Fruit fly (Drosophila melanogaster) whole organism, embryonic: ENCODE data around the gene Rbp1-like.

Experiments used
- Ada2b ChIP-seq: fragments of 200-800 bp; sonication (Bioruptor generic); IDR thresholded peaks from 2 replicates; pipeline ENCODE4 v1.3.6; 2022; ENCODE audit warnings: missing biosample characterization, missing genetic modification characterization
- Asciz ChIP-seq: fragments of 200-800 bp; sonication (Bioruptor generic); optimal IDR thresholded peaks from 2 replicates; lab custom pipeline; 2017; ENCODE audit warnings: missing biosample characterization, mild to moderate bottlenecking, missing genetic modification characterization, missing genetic modification reagents
- Atf-2 ChIP-seq: fragments of 200-800 bp; sonication (Bioruptor generic); optimal IDR thresholded peaks from 2 replicates; lab custom pipeline; 2016; ENCODE audit warnings: missing biosample characterization, missing genetic modification characterization
- Awh ChIP-seq: fragments of 200-800 bp; sonication (Bioruptor generic); IDR thresholded peaks from 2 replicates; pipeline ENCODE4, ENCODE4 v1.3.6; 2022; ENCODE audit warnings: missing biosample characterization, missing genetic modification characterization
- CG1024 ChIP-seq: fragments of 200-800 bp; sonication (Bioruptor generic); IDR thresholded peaks from 2 replicates; pipeline ENCODE4 v1.3.6; 2022; ENCODE audit warnings: missing biosample characterization, missing genetic modification characterization
- CG11093 ChIP-seq: fragments of 200-800 bp; sonication (Bioruptor generic); IDR thresholded peaks from 3 replicates; pipeline ENCODE4 v1.3.6; 2022; ENCODE audit warnings: missing biosample characterization, missing genetic modification characterization
- CG12155 ChIP-seq: fragments of 200-800 bp; sonication (Bioruptor generic); optimal IDR thresholded peaks from 3 replicates; lab custom pipeline; 2016; ENCODE audit warnings: missing biosample characterization, missing genetic modification characterization
- CG14710 ChIP-seq: fragments of 200-800 bp; sonication (Bioruptor generic); optimal IDR thresholded peaks from 3 replicates; lab custom pipeline; 2019; ENCODE audit warnings: missing biosample characterization, mild to moderate bottlenecking, missing genetic modification characterization, moderate library complexity
- CG15601 ChIP-seq: fragments of 200-800 bp; sonication (Bioruptor generic); optimal IDR thresholded peaks from 3 replicates; lab custom pipeline; 2019; ENCODE audit warnings: missing biosample characterization, mild to moderate bottlenecking, missing genetic modification characterization, moderate library complexity
- CG15696 ChIP-seq: fragments of 200-800 bp; sonication (Bioruptor generic); optimal IDR thresholded peaks from 2 replicates; lab custom pipeline; 2019; ENCODE audit warnings: missing biosample characterization, mild to moderate bottlenecking, missing genetic modification characterization, moderate library complexity
- CG16813 ChIP-seq: fragments of 200-800 bp; sonication (Bioruptor generic); IDR thresholded peaks from 3 replicates; pipeline ENCODE4 v1.3.6; 2022; ENCODE audit warnings: missing biosample characterization, missing genetic modification characterization; ENCODE audit not compliant: partially characterized antibody
- CG17568 ChIP-seq: fragments of 200-800 bp; sonication (Bioruptor generic); optimal IDR thresholded peaks from 2 replicates; lab custom pipeline; 2018; ENCODE audit warnings: missing biosample characterization, mild to moderate bottlenecking, missing genetic modification characterization, moderate library complexity
- CG2116 ChIP-seq: fragments of 200-800 bp; sonication (Bioruptor generic); optimal IDR thresholded peaks from 3 replicates; lab custom pipeline; 2018; ENCODE audit warnings: missing biosample characterization, mild to moderate bottlenecking, missing genetic modification characterization
- CG2120 ChIP-seq: fragments of 200-800 bp; sonication (Bioruptor generic); optimal IDR thresholded peaks from 3 replicates; lab custom pipeline; 2016; ENCODE audit warnings: missing biosample characterization, missing genetic modification characterization
- CG31441 ChIP-seq: fragments of 200-800 bp; sonication (Bioruptor generic); IDR thresholded peaks from 2 replicates; pipeline ENCODE4 v1.3.6; 2022; ENCODE audit warnings: missing biosample characterization, missing genetic modification characterization
- CG34422 ChIP-seq: fragments of 200-800 bp; sonication (Bioruptor generic); IDR thresholded peaks from 3 replicates; pipeline ENCODE4 v1.3.6; 2022; ENCODE audit warnings: missing biosample characterization, missing genetic modification characterization
- CG6175 ChIP-seq: fragments of 200-800 bp; sonication (Bioruptor generic); IDR thresholded peaks from 3 replicates; pipeline ENCODE4 v1.3.6; 2022; ENCODE audit warnings: missing biosample characterization, missing genetic modification characterization
- CG6272 ChIP-seq: fragments of 200-800 bp; sonication (Bioruptor generic); IDR thresholded peaks from 2 replicates; pipeline ENCODE4 v1.3.6; 2022; ENCODE audit warnings: missing biosample characterization, missing genetic modification characterization
- CG6689 ChIP-seq: fragments of 200-800 bp; sonication (Bioruptor generic); IDR thresholded peaks from 2 replicates; pipeline ENCODE4 v1.3.6; 2022; ENCODE audit warnings: missing biosample characterization, missing genetic modification characterization
- CG8290 ChIP-seq, 3 experiments: fragments of 200-800 bp; sonication (Bioruptor generic); optimal IDR thresholded peaks; 2 replicates each; lab custom pipeline; 2016 to 2019; ENCODE audit warnings: missing biosample characterization in 3 of 3, missing genetic modification characterization in 3 of 3, mild to moderate bottlenecking in 2 of 3, moderate library complexity in 1 of 3
- CG8924 ChIP-seq: fragments of 200-800 bp; optimal IDR thresholded peaks from 3 replicates; lab custom pipeline; 2019; ENCODE audit warnings: missing biosample characterization, mild to moderate bottlenecking, missing genetic modification characterization, moderate library complexity
- CG9215 ChIP-seq: fragments of 200-800 bp; sonication (Bioruptor generic); IDR thresholded peaks from 2 replicates; pipeline ENCODE4 v1.3.6; 2022; ENCODE audit warnings: missing biosample characterization, missing genetic modification characterization
- H2.0 ChIP-seq: fragments of 200-800 bp; sonication (Bioruptor generic); IDR thresholded peaks from 2 replicates; pipeline ENCODE4 v1.3.6; 2022; ENCODE audit warnings: missing biosample characterization, missing genetic modification characterization
- HHEX ChIP-seq: fragments of 200-800 bp; sonication (Bioruptor generic); optimal IDR thresholded peaks from 3 replicates; lab custom pipeline; 2017; ENCODE audit warnings: missing biosample characterization, mild to moderate bottlenecking, missing genetic modification characterization, missing genetic modification reagents
- Lim3 ChIP-seq: fragments of 200-800 bp; sonication (Bioruptor generic); IDR thresholded peaks from 2 replicates; pipeline ENCODE4 v1.3.6; 2022; ENCODE audit warnings: missing biosample characterization, missing genetic modification characterization
- Oli ChIP-seq: fragments of 200-800 bp; sonication (Bioruptor generic); optimal IDR thresholded peaks from 2 replicates; lab custom pipeline; 2018; ENCODE audit warnings: missing biosample characterization, mild to moderate bottlenecking, missing genetic modification characterization, moderate library complexity
- Trl ChIP-seq, 3 experiments: fragments of >200 bp in 2 of 3; fragments of 200-800 bp in 1 of 3; sonication (Bioruptor generic) in 1 of 3; optimal IDR thresholded peaks; 2 replicates in 1 of 3; 3 replicates in 2 of 3; lab custom pipeline; 2016 to 2017; ENCODE audit warnings: missing biosample characterization in 1 of 3, missing genetic modification characterization in 1 of 3
- Usf ChIP-seq: fragments of 200-800 bp; sonication (Bioruptor generic); optimal IDR thresholded peaks from 2 replicates; lab custom pipeline; 2017; ENCODE audit warnings: missing genotype, missing biosample characterization, missing genetic modification characterization
- ara ChIP-seq: fragments of 200-800 bp; sonication (Bioruptor generic); IDR thresholded peaks from 2 replicates; pipeline ENCODE4 v1.3.6; 2022; ENCODE audit warnings: missing biosample characterization, missing genetic modification characterization
- corto ChIP-seq: fragments of 200-800 bp; sonication (Bioruptor generic); optimal IDR thresholded peaks from 2 replicates; lab custom pipeline; 2016; ENCODE audit warnings: missing biosample characterization, mild to moderate bottlenecking, missing genetic modification characterization, moderate library complexity
- dmrt11E ChIP-seq: fragments of 200-800 bp; sonication (Bioruptor generic); optimal IDR thresholded peaks from 3 replicates; lab custom pipeline; 2018; ENCODE audit warnings: missing biosample characterization, mild to moderate bottlenecking, missing genetic modification characterization, moderate library complexity
- dmrt99B ChIP-seq: fragments of 200-800 bp; sonication (Bioruptor generic); optimal IDR thresholded peaks from 2 replicates; lab custom pipeline; 2018; ENCODE audit warnings: missing biosample characterization, mild to moderate bottlenecking, missing genetic modification characterization, moderate library complexity
- gcm ChIP-seq: fragments of 200-800 bp; sonication (Bioruptor generic); optimal IDR thresholded peaks from 2 replicates; lab custom pipeline; 2019; ENCODE audit warnings: missing biosample characterization, mild to moderate bottlenecking, missing genetic modification characterization, moderate library complexity
- grau ChIP-seq: fragments of 200-800 bp; optimal IDR thresholded peaks from 3 replicates; lab custom pipeline; 2019; ENCODE audit warnings: missing biosample characterization, mild to moderate bottlenecking, missing genetic modification characterization, moderate library complexity
- inv ChIP-seq: fragments of 200-800 bp; sonication (Bioruptor generic); IDR thresholded peaks from 2 replicates; pipeline ENCODE4 v1.3.6; 2022; ENCODE audit warnings: missing biosample characterization, missing genetic modification characterization; ENCODE audit not compliant: partially characterized antibody
- jing ChIP-seq: fragments of 200-800 bp; sonication (Bioruptor generic); optimal IDR thresholded peaks from 2 replicates; lab custom pipeline; 2018; ENCODE audit warnings: missing biosample characterization, mild to moderate bottlenecking, missing genetic modification characterization
- knrl ChIP-seq: fragments of 200-800 bp; sonication (Bioruptor generic); IDR thresholded peaks from 3 replicates; pipeline ENCODE4 v1.3.6; 2022; ENCODE audit warnings: missing biosample characterization, missing genetic modification characterization; ENCODE audit not compliant: partially characterized antibody
- lmd ChIP-seq: fragments of 200-800 bp; sonication (Bioruptor generic); IDR thresholded peaks from 2 replicates; pipeline ENCODE4 v1.3.6; 2022; ENCODE audit warnings: missing biosample characterization, missing genetic modification characterization
- lov ChIP-seq, 2 experiments: fragments of 200-800 bp in 1 of 2; fragments of >200 bp in 1 of 2; sonication (Bioruptor generic) in 1 of 2; IDR thresholded peaks in 1 of 2; optimal IDR thresholded peaks in 1 of 2; 2 replicates in 1 of 2; 3 replicates in 1 of 2; pipeline versions ENCODE4 v1.3.6 to Lab custom; 2017 to 2022; ENCODE audit warnings: missing biosample characterization in 1 of 2, missing genetic modification characterization in 1 of 2
- onecut ChIP-seq: fragments of 200-800 bp; sonication (Bioruptor generic); IDR thresholded peaks from 2 replicates; pipeline ENCODE4 v1.3.6; 2022; ENCODE audit warnings: missing biosample characterization, missing genetic modification characterization
- otp ChIP-seq: fragments of 200-800 bp; sonication (Bioruptor generic); IDR thresholded peaks from 3 replicates; pipeline ENCODE4, ENCODE4 v1.3.6; 2022; ENCODE audit warnings: missing biosample characterization, missing genetic modification characterization
- sd ChIP-seq: fragments of 200-800 bp; sonication (Bioruptor generic); optimal IDR thresholded peaks from 3 replicates; lab custom pipeline; 2018; ENCODE audit warnings: missing biosample characterization, mild to moderate bottlenecking, missing genetic modification characterization, moderate library complexity
- sim ChIP-seq: fragments of 200-800 bp; sonication (Bioruptor generic); IDR thresholded peaks from 2 replicates; pipeline ENCODE4 v1.3.6; 2022; ENCODE audit warnings: missing biosample characterization, missing genetic modification characterization
- sima ChIP-seq: fragments of 200-800 bp; sonication (Bioruptor generic); optimal IDR thresholded peaks from 2 replicates; lab custom pipeline; 2016; ENCODE audit warnings: missing biosample characterization, missing genetic modification characterization
- sisA ChIP-seq: fragments of 200-800 bp; sonication (Bioruptor generic); IDR thresholded peaks from 2 replicates; pipeline ENCODE4 v1.3.6; 2022; ENCODE audit warnings: missing biosample characterization, missing genetic modification characterization
- trem ChIP-seq: fragments of 200-800 bp; optimal IDR thresholded peaks from 3 replicates; lab custom pipeline; 2019; ENCODE audit warnings: missing biosample characterization, mild to moderate bottlenecking, missing genetic modification characterization, moderate library complexity
- twi ChIP-seq: fragments of 200-800 bp; optimal IDR thresholded peaks from 2 replicates; lab custom pipeline; 2019; ENCODE audit warnings: missing biosample characterization, mild to moderate bottlenecking, missing genetic modification characterization, moderate library complexity
- wek ChIP-seq: fragments of 200-800 bp; sonication (Bioruptor generic); optimal IDR thresholded peaks from 3 replicates; lab custom pipeline; 2018; ENCODE audit warnings: missing biosample characterization, mild to moderate bottlenecking, missing genetic modification characterization, moderate library complexity

Gene Rbp1-like

DNA sequence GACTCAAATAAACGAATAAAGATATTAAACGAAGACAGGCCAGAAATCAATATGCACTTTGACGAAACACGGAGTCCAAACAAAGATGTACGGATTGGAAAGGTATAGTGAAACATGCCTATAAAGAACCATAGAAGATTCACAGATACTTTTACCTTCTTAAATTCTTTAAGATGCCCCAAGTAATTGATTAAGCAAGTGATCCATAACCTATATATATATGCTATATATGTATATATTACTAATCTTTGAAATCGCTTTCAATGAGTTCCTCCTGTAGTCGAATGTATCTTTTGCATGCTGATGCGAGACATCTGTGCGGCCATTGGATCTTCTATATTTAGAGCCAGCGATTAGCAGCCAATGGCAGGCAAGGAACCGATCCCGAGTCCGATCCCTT, 16.5 kb downstream of the Rbp1-like start, which contains the start of gene dmrt11E (continued):
- TF ChIP-seq CG11093 (peak; percentile 46; the same call in 1 of the 3 replicates), jing (GFP tag; lab: Kevin White, UChicago) (peak; percentile 44), CG1024 (GFP tag; lab: Robert Waterston, UW) (peak; percentile 54), CG31441 (peak; percentile 77), CG12155 (peak; percentile 9), CG8924 (tag; lab: Kevin White, UChicago) (peak; percentile 80), inv (GFP tag; lab: Robert Waterston, UW) (no peak), CG9215 (0 out of 2 replicates have a peak, but pooled peaks have one; percentile 20), Trl (optimal IDR thresholded peaks at IDR 0.05; lab: Kevin White, UChicago) (no peak), Trl (GFP tag; optimal IDR thresholded peaks at IDR 0.05; lab: Kevin White, UChicago) (no peak), CG34422 (peak; percentile 32; the same call in 2 of the 3 replicates), grau (tag; lab: Kevin White, UChicago) (peak; percentile 97), sisA (GFP tag; lab: Robert Waterston, UW) (peak; percentile 65), CG15696 (tag; lab: Kevin White, UChicago) (peak; percentile 89), CG14710 (tag; lab: Kevin White, UChicago) (peak; percentile 75), Usf (GFP tag; lab: Kevin White, UChicago) (peak; percentile 22), CG2120 (GFP tag; lab: Kevin White, UChicago) (no peak), lov (optimal IDR thresholded peaks at IDR 0.05; lab: Kevin White, UChicago) (no peak), lov (GFP tag; IDR thresholded peaks at IDR 0.05; lab: Robert Waterston, UW) (peak; percentile 66; the same call in 1 of the 3 replicates), dmrt11E (tag; lab: Kevin White, UChicago) (peak; percentile 98), otp (GFP tag; lab: Robert Waterston, UW) (peak; percentile 65), CG8290 (GFP tag; optimal IDR thresholded peaks at IDR 0.05; lab: Kevin White, UChicago) (peak; percentile 22), CG8290 (tag; optimal IDR thresholded peaks at IDR 0.05; lab: Kevin White, UChicago) (no peak), Awh (GFP tag; lab: Robert Waterston, UW) (0 out of 2 replicates have a peak, but pooled peaks have one; percentile 48), Atf-2 (no peak), CG2116 (no peak), CG17568 (GFP tag; lab: Kevin White, UChicago) (peak; percentile 3), CG16813 (GFP tag; lab: Robert Waterston, UW) (no peak), Asciz (GFP tag; lab: Kevin White, UChicago) (peak; percentile 48), twi (tag; lab: Kevin White, UChicago) (peak; percentile 76), knrl (GFP tag; lab: Robert Waterston, UW) (no peak), CG6272 (GFP tag; lab: Robert Waterston, UW) (peak; percentile 33; the same call in 1 of the 2 replicates), wek (GFP tag; lab: Kevin White, UChicago) (peak; percentile 27), CG6175 (GFP tag; lab: Robert Waterston, UW) (no peak), sim (GFP tag; lab: Robert Waterston, UW) (0 out of 2 replicates have a peak, but pooled peaks have one; percentile 51), sima (GFP tag; lab: Kevin White, UChicago) (no peak), dmrt99B (tag; lab: Kevin White, UChicago) (peak; percentile 78), CG6689 (GFP tag; lab: Robert Waterston, UW) (peak; percentile 64), HHEX (GFP tag; lab: Kevin White, UChicago) (peak; percentile 13), Lim3 (GFP tag; lab: Robert Waterston, UW) (no peak), sd (tag; lab: Kevin White, UChicago) (no peak), Ada2b (GFP tag; lab: Robert Waterston, UW) (peak; percentile 58), Oli (tag; lab: Kevin White, UChicago) (peak; percentile 60), trem (tag; lab: Kevin White, UChicago) (peak; percentile 65), lmd (GFP tag; lab: Robert Waterston, UW) (peak; percentile 48), H2.0 (GFP tag; lab: Robert Waterston, UW) (peak; percentile 45), ara (GFP tag; lab: Robert Waterston, UW) (peak; percentile 88), gcm (GFP tag; lab: Kevin White, UChicago) (peak; percentile 59), CG15601 (tag; lab: Kevin White, UChicago) (peak; percentile 59), corto (GFP tag; lab: Kevin White, UChicago) (no peak), onecut (0 out of 2 replicates have a peak, but pooled peaks have one; percentile 17)
